Fruit fly (Drosophila melanogaster): ENCODE measurements around the gene Sf3b5.

Sf3b5 gene

dm6 chr3R:9055119-9056105 lies 40.3 kb upstream of the Sf3b5 start:
- TF ChIP-seq D19A (tag; optimal IDR thresholded peaks at IDR 0.05) (peak; percentile 96), unc-4 (GFP tag; IDR thresholded peaks at IDR 0.05; ENCODE audit: partially characterized antibody) (no peak), CG17186 (GFP tag; optimal IDR thresholded peaks at IDR 0.05) (peak; percentile 54), ac (GFP tag; optimal IDR thresholded peaks at IDR 0.05) (peak; percentile 38), CG2120 (GFP tag; optimal IDR thresholded peaks at IDR 0.05) (peak; percentile 94), Meics (GFP tag; optimal IDR thresholded peaks at IDR 0.05) (peak; percentile 96), fd96Cb (tag; optimal IDR thresholded peaks at IDR 0.05) (peak; percentile 93), Asciz (GFP tag; optimal IDR thresholded peaks at IDR 0.05) (peak; percentile 92), Six4 (GFP tag; optimal IDR thresholded peaks at IDR 0.05) (peak; percentile 82), Dref (GFP tag; IDR thresholded peaks at IDR 0.05) (no peak), CG9876 (GFP tag; optimal IDR thresholded peaks at IDR 0.05) (peak; percentile 79), wor (GFP tag; IDR thresholded peaks at IDR 0.05) (no peak), pb (GFP tag; optimal IDR thresholded peaks at IDR 0.05) (peak; percentile 81), CG7786 (GFP tag; optimal IDR thresholded peaks at IDR 0.05) (peak; percentile 80), lab (GFP tag; optimal IDR thresholded peaks at IDR 0.05) (peak; percentile 97), CG9437 (GFP tag; optimal IDR thresholded peaks at IDR 0.05) (peak; percentile 73), sug (tag; optimal IDR thresholded peaks at IDR 0.05) (peak; percentile 78), ssp (GFP tag; IDR thresholded peaks at IDR 0.05) (no peak), p53 (GFP tag; optimal IDR thresholded peaks at IDR 0.05) (peak; percentile 38), zfh2 (GFP tag; optimal IDR thresholded peaks at IDR 0.05) (peak; percentile 73), CG16815 (GFP tag; optimal IDR thresholded peaks at IDR 0.05) (peak; percentile 83), Dfd (GFP tag; optimal IDR thresholded peaks at IDR 0.05) (no peak), CG10654 (GFP tag; optimal IDR thresholded peaks at IDR 0.05) (peak; percentile 91), Elba2 (GFP tag; optimal IDR thresholded peaks at IDR 0.05) (peak; percentile 3), amos (GFP tag; IDR thresholded peaks at IDR 0.05; ENCODE audit: partially characterized antibody) (no peak), mirr (GFP tag; optimal IDR thresholded peaks at IDR 0.05) (peak; percentile 26), CG10431 (GFP tag; optimal IDR thresholded peaks at IDR 0.05) (peak; percentile 80), abd-A (tag; optimal IDR thresholded peaks at IDR 0.05) (peak; percentile 22), CG30403 (GFP tag; optimal IDR thresholded peaks at IDR 0.05) (peak; percentile 92), HLH54F (GFP tag; optimal IDR thresholded peaks at IDR 0.05) (peak; percentile 73), Lhr (GFP tag; optimal IDR thresholded peaks at IDR 0.05) (peak; percentile 66), CG3281 (GFP tag; optimal IDR thresholded peaks at IDR 0.05) (peak; percentile 96), prd (optimal IDR thresholded peaks at IDR 0.05) (no peak), prd (GFP tag; IDR thresholded peaks at IDR 0.05) (no peak), lbe (GFP tag; optimal IDR thresholded peaks at IDR 0.05) (peak; percentile 96), PHDP (tag; optimal IDR thresholded peaks at IDR 0.05) (peak; percentile 97), slou (GFP tag; optimal IDR thresholded peaks at IDR 0.05) (peak; percentile 58), ase (GFP tag; IDR thresholded peaks at IDR 0.05) (no peak), CG3995 (GFP tag; optimal IDR thresholded peaks at IDR 0.05) (peak; percentile 62), Side (GFP tag; optimal IDR thresholded peaks at IDR 0.05) (peak; percentile 64), CG4707 (GFP tag; optimal IDR thresholded peaks at IDR 0.05) (peak; percentile 84), MBD-R2 (GFP tag; IDR thresholded peaks at IDR 0.05) (no peak), trh (GFP tag; optimal IDR thresholded peaks at IDR 0.05) (peak; percentile 86), Sry-β (GFP tag; optimal IDR thresholded peaks at IDR 0.05) (peak; percentile 30), jing (GFP tag; optimal IDR thresholded peaks at IDR 0.05) (peak; percentile 78), Nf-YB (GFP tag; optimal IDR thresholded peaks at IDR 0.05) (peak; percentile 83), CG12942 (GFP tag; optimal IDR thresholded peaks at IDR 0.05) (peak; percentile 83), pum (GFP tag; optimal IDR thresholded peaks at IDR 0.05) (peak; percentile 61), B-H1 (GFP tag; IDR thresholded peaks at IDR 0.05) (no peak)

All from whole organism, embryonic.